Worm (Caenorhabditis elegans) whole organism, L3 larva: Measurements from ENCODE around the gene K09A11.1.

Experiments used
- nfya-1 ChIP-seq: sonication (generic microtip); optimal IDR thresholded peaks from 2 replicates; lab custom pipeline; 2017; ENCODE audit warnings: missing genetic modification characterization, mild to moderate bottlenecking, missing compliant biosample characterization, antibody characterized with exemption, moderate library complexity; ENCODE audit not compliant: insufficient read depth
- nhr-67 ChIP-seq: fragments of 150-350 bp; optimal IDR thresholded peaks from 2 replicates; lab custom pipeline; 2014; ENCODE audit warnings: missing biosample characterization, missing genetic modification characterization
- snpc-4 ChIP-seq: fragments of 150-350 bp; optimal IDR thresholded peaks from 2 replicates; lab custom pipeline; 2014; ENCODE audit warnings: missing biosample characterization, missing genetic modification characterization
- unc-39 ChIP-seq: sonication (generic microtip); optimal IDR thresholded peaks from 4 replicates; lab custom pipeline; 2017; ENCODE audit warnings: missing biosample characterization, missing genetic modification characterization

ce11 chrX:13274102-13274501 lies 11.8 kb downstream of the K09A11.1 start, which contains the start of gene cyp-14A3:
- TF ChIP-seq snpc-4 (no peak), nhr-67 (tag; lab: Kevin White, UChicago) (no peak), unc-39 (no peak), nfya-1 (tag; lab: Kevin White, UChicago) (no peak)
